Fruit fly (Drosophila melanogaster) S2 (cell line): Measurements from ENCODE around the gene CG9512.

Source experiments
- CG8478 ChIP-seq: fragments of >200 bp; optimal IDR thresholded peaks from 2 replicates; lab custom pipeline; 2018
- CTCF ChIP-seq, 2 experiments: fragments of >200 bp; optimal IDR thresholded peaks; 2 replicates each; lab custom pipeline; 2018

- TF ChIP-seq CG8478 (lab: Kevin White, UChicago) = no peak
- TF ChIP-seq CTCF (optimal IDR thresholded peaks at IDR 0.05; lab: Kevin White, UChicago) = no peak
Measured at dm6 chrX:14909051-14909450, 3.7 kb upstream of the CG9512 start.
